Worm (Caenorhabditis elegans): ENCODE results near the gene nspe-1.

DNA sequence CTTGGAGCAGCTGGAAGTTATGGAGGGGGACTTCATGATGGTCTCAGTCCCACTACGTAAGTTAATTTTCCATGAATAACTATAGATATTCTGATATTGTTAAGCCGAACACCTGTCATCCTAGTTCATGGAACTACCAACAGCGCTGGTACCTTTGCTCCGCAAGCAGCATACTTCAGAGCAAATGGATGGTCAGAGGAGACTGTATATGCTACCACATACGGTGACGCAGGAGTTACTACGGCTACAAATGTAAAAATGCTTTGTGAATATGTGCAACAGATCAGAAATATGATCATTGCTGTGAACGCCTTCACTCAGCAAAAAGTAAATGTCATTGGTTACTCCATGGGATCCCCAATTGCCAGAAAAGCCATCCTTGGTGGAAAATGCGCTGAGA is 14.6 kb downstream of the nspe-1 start:
- TF ChIP-seq ref-1 (GFP tag; conservative IDR thresholded peaks at IDR 0.05) = no peak
- TF ChIP-seq klf-2 (GFP tag; conservative IDR thresholded peaks at IDR 0.05) = no peak
- TF ChIP-seq med-1 (GFP tag; optimal IDR thresholded peaks at IDR 0.05; ENCODE audit: insufficient read depth) = no peak
- no peak for TF ChIP-seq cog-1 (tag; optimal IDR thresholded peaks at IDR 0.05)
- TF ChIP-seq T22C8.4 (GFP tag; IDR thresholded peaks at IDR 0.05) = no peak
- no peak for TF ChIP-seq ztf-29 (GFP tag; IDR thresholded peaks at IDR 0.05)
- no peak for TF ChIP-seq flt-1 (GFP tag; IDR thresholded peaks at IDR 0.05)
- no peak for TF ChIP-seq tab-1 (GFP tag; IDR thresholded peaks at IDR 0.05)
- TF ChIP-seq ztf-23 (GFP tag; IDR thresholded peaks at IDR 0.05) = no peak
